Worm (Caenorhabditis elegans): ENCODE measurements around the gene cpi-2.

ce11 chrV:6022076-6022475, 21.8 kb upstream of the cpi-2 start:
- TF ChIP-seq snpc-4 (tag; optimal IDR thresholded peaks at IDR 0.05): no peak
- no peak for TF ChIP-seq ztf-11 (tag; optimal IDR thresholded peaks at IDR 0.05)
- no peak for TF ChIP-seq lsy-2 (tag; optimal IDR thresholded peaks at IDR 0.05)
- TF ChIP-seq lin-13 (tag; optimal IDR thresholded peaks at IDR 0.05): no peak
- TF ChIP-seq zip-8 (tag; optimal IDR thresholded peaks at IDR 0.05): peak; percentile 26
- TF ChIP-seq mls-2 (tag; optimal IDR thresholded peaks at IDR 0.05): no peak
- no peak for TF ChIP-seq nhr-76 (tag; optimal IDR thresholded peaks at IDR 0.05)
- no peak for TF ChIP-seq ces-1 (GFP tag; optimal IDR thresholded peaks at IDR 0.05)
- TF ChIP-seq nhr-28 (tag; optimal IDR thresholded peaks at IDR 0.05): no peak
- TF ChIP-seq mab-5 (tag; optimal IDR thresholded peaks at IDR 0.05): no peak

All from whole organism, mixed stage, embryonic.